Worm (Caenorhabditis elegans) whole organism, L2 larva: ENCODE measurements around the gene Y59A8B.25.

Experiments
- F13H6.1 ChIP-seq: sonication (generic microtip); optimal IDR thresholded peaks from 2 replicates; lab custom pipeline; 2016; ENCODE audit warnings: missing genetic modification characterization, missing compliant biosample characterization
- blmp-1 ChIP-seq: sonication (generic microtip); optimal IDR thresholded peaks from 2 replicates; lab custom pipeline; 2017; ENCODE audit warnings: missing genetic modification characterization, mild to moderate bottlenecking, missing compliant biosample characterization, antibody characterized with exemption, moderate library complexity; ENCODE audit not compliant: insufficient read depth
- lin-11 ChIP-seq: fragments of 150-350 bp; sonication (generic microtip); optimal IDR thresholded peaks from 2 replicates; lab custom pipeline; 2014; ENCODE audit warnings: missing biosample characterization, missing genetic modification characterization, inconsistent platforms, mixed read lengths
- lin-39 ChIP-seq: fragments of 150-350 bp; optimal IDR thresholded peaks from 2 replicates; lab custom pipeline; 2014; ENCODE audit warnings: missing biosample characterization, missing genetic modification reagents, missing genetic modification characterization
- nhr-12 ChIP-seq: fragments of 150-350 bp; optimal IDR thresholded peaks from 2 replicates; lab custom pipeline; 2014; ENCODE audit warnings: missing biosample characterization, missing genetic modification characterization
- snpc-4 ChIP-seq: fragments of 150-350 bp; optimal IDR thresholded peaks from 2 replicates; lab custom pipeline; 2014; ENCODE audit warnings: missing biosample characterization, missing genetic modification characterization
- unc-39 ChIP-seq: fragments of 150-350 bp; optimal IDR thresholded peaks from 2 replicates; lab custom pipeline; 2014; ENCODE audit warnings: missing biosample characterization, missing genetic modification characterization
- unc-55 ChIP-seq: fragments of 150-350 bp; sonication (generic microtip); optimal IDR thresholded peaks from 3 replicates; lab custom pipeline; 2014; ENCODE audit warnings: missing biosample characterization, missing genetic modification reagents, missing genetic modification characterization

DNA sequence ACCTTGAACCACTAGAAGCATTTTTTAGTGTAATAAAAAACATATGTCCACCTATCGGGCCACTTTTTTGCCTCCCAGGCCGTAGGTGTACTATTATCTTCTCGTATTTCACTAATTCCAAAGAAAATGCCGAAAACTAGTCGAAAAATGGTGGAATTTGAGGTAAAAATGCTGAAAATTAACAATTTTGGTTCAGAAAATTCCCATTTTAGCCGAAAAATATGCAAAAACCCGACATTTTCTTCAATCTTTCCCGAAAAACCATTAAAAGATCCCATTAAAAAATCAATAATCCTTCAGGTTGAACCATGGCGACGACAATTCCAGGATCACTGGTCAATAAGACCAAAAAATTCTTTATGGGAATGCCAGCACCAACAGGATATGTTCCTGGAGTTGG, 33.0 kb downstream of the Y59A8B.25 start, which contains the start of gene prp-6:
- TF ChIP-seq blmp-1 (tag; lab: Kevin White, UChicago) (no peak), unc-39 (tag; lab: Kevin White, UChicago) (no peak), lin-11 (no peak), unc-55 (GFP tag; lab: Kevin White, UChicago) (no peak), lin-39 (tag; lab: Kevin White, UChicago) (no peak), F13H6.1 (tag; lab: Kevin White, UChicago) (no peak), nhr-12 (no peak), snpc-4 (tag; lab: Kevin White, UChicago) (no peak)
